Worm (Caenorhabditis elegans) whole organism, late embryonic: ENCODE results near the gene mth-1.

Experiments
- K02D7.2 ChIP-seq: sonication (generic microtip); optimal IDR thresholded peaks from 2 replicates; lab custom pipeline; 2017; ENCODE audit warnings: mild to moderate bottlenecking, missing genetic modification characterization, missing compliant biosample characterization
- ama-1 ChIP-seq: fragments of 150-350 bp; optimal IDR thresholded peaks from 2 replicates; lab custom pipeline; 2014
- ceh-14 ChIP-seq: sonication (generic microtip); optimal IDR thresholded peaks from 2 replicates; lab custom pipeline; 2016; ENCODE audit warnings: missing genotype, missing genetic modification characterization, missing compliant biosample characterization
- ceh-34 ChIP-seq: sonication (generic microtip); optimal IDR thresholded peaks from 2 replicates; lab custom pipeline; 2016; ENCODE audit warnings: mild to moderate bottlenecking, missing genetic modification characterization, missing compliant biosample characterization
- odd-2 ChIP-seq: sonication (generic microtip); optimal IDR thresholded peaks from 2 replicates; lab custom pipeline; 2017; ENCODE audit warnings: antibody characterized with exemption, mild to moderate bottlenecking, missing genetic modification characterization, missing compliant biosample characterization
- pha-4 ChIP-seq: fragments of 150-350 bp; optimal IDR thresholded peaks from 2 replicates; lab custom pipeline; 2018; ENCODE audit warnings: missing biosample characterization, missing genetic modification reagents, missing genetic modification characterization
- pqm-1 ChIP-seq: sonication (generic microtip); optimal IDR thresholded peaks from 2 replicates; lab custom pipeline; 2016; ENCODE audit warnings: missing genetic modification characterization, missing compliant biosample characterization
- sox-4 ChIP-seq: sonication (generic microtip); optimal IDR thresholded peaks from 2 replicates; lab custom pipeline; 2017; ENCODE audit warnings: mild to moderate bottlenecking, missing genetic modification characterization, inconsistent platforms, missing compliant biosample characterization
- unc-3 ChIP-seq, 2 experiments: fragments of 200-800 bp in 1 of 2; sonication (Bioruptor generic) in 1 of 2; sonication (generic microtip) in 1 of 2; conservative IDR thresholded peaks in 1 of 2; optimal IDR thresholded peaks in 1 of 2; 2 replicates each; pipeline versions ENCODE4 v1.3.6 to Lab custom; 2016 to 2022; ENCODE audit warnings: missing compliant biosample characterization in 2 of 2, missing genetic modification characterization in 2 of 2, missing genetic modification reagents in 1 of 2
- unc-86 ChIP-seq: sonication (generic microtip); optimal IDR thresholded peaks from 2 replicates; lab custom pipeline; 2016; ENCODE audit warnings: missing genetic modification characterization, missing compliant biosample characterization

DNA sequence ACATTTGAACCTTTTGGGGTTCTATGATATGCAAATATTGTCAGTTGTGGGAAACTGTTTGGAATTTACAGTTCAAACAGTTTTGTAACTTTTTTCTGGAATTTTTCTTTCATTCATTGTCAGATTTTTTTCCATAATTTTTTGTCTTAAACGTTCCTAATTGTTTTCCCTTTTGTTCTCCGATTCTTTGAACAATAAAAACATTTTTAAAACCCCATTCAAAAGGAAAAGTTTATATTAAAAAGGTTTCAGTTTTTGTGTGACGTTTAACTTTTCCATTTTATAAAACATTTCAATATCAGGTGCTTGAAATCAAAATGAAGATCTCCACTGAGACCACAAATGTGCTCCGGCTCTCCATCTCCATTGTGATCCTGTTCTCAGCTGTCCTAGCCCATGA lies 15.5 kb upstream of the mth-1 start, which contains the start of gene F31D5.1:
- TF ChIP-seq unc-86 (tag; lab: Kevin White, UChicago) (no peak), unc-3 (GFP tag; conservative IDR thresholded peaks at IDR 0.05; lab: Robert Waterston, UW) (no peak), unc-3 (tag; optimal IDR thresholded peaks at IDR 0.05; lab: Kevin White, UChicago) (no peak), K02D7.2 (tag; lab: Kevin White, UChicago) (no peak), pha-4 (tag; lab: Kevin White, UChicago) (no peak), ceh-14 (tag; lab: Kevin White, UChicago) (no peak), odd-2 (tag; lab: Kevin White, UChicago) (no peak), pqm-1 (tag; lab: Kevin White, UChicago) (no peak), sox-4 (no peak), ceh-34 (no peak), ama-1 (no peak)
